Worm (Caenorhabditis elegans) whole organism, L2 larva: ENCODE measurements around the gene vha-1.

ENCODE experiments used
- C34F6.9 ChIP-seq: fragments of 150-350 bp; optimal IDR thresholded peaks from 2 replicates; lab custom pipeline; 2014; ENCODE audit warnings: missing biosample characterization, missing genetic modification characterization
- F13H6.1 ChIP-seq: sonication (generic microtip); optimal IDR thresholded peaks from 2 replicates; lab custom pipeline; 2016; ENCODE audit warnings: missing genetic modification characterization, missing compliant biosample characterization
- R02D3.7 ChIP-seq: fragments of 150-350 bp; optimal IDR thresholded peaks from 2 replicates; lab custom pipeline; 2014; ENCODE audit warnings: missing biosample characterization, missing genetic modification characterization
- Y55F3AM.14 ChIP-seq: fragments of 200-800 bp; sonication (Bioruptor generic); optimal IDR thresholded peaks from 2 replicates; lab custom pipeline; 2018; ENCODE audit warnings: mild to moderate bottlenecking, missing genetic modification characterization, missing compliant biosample characterization
- ZK546.5 ChIP-seq: sonication (generic microtip); optimal IDR thresholded peaks from 2 replicates; lab custom pipeline; 2017; ENCODE audit warnings: missing biosample characterization, missing genetic modification characterization
- alr-1 ChIP-seq: fragments of 150-350 bp; optimal IDR thresholded peaks from 2 replicates; lab custom pipeline; 2014; ENCODE audit warnings: missing biosample characterization, missing genetic modification characterization
- aly-2 ChIP-seq: fragments of 150-350 bp; optimal IDR thresholded peaks from 2 replicates; lab custom pipeline; 2014; ENCODE audit warnings: missing biosample characterization, missing genetic modification characterization
- ama-1 ChIP-seq: fragments of 150-350 bp; optimal IDR thresholded peaks from 2 replicates; lab custom pipeline; 2018; ENCODE audit warnings: inconsistent platforms
- blmp-1 ChIP-seq: sonication (generic microtip); optimal IDR thresholded peaks from 2 replicates; lab custom pipeline; 2017; ENCODE audit warnings: missing genetic modification characterization, mild to moderate bottlenecking, missing compliant biosample characterization, antibody characterized with exemption, moderate library complexity; ENCODE audit not compliant: insufficient read depth
- ceh-16 ChIP-seq: fragments of 150-350 bp; optimal IDR thresholded peaks from 2 replicates; lab custom pipeline; 2014; ENCODE audit warnings: missing biosample characterization, missing genetic modification characterization
- ceh-82 ChIP-seq: fragments of 150-350 bp; optimal IDR thresholded peaks from 2 replicates; lab custom pipeline; 2014; ENCODE audit warnings: missing biosample characterization, missing genetic modification characterization
- crh-2 ChIP-seq: sonication (generic microtip); optimal IDR thresholded peaks from 2 replicates; lab custom pipeline; 2017; ENCODE audit warnings: missing biosample characterization, missing genetic modification characterization
- dmd-4 ChIP-seq: sonication (generic microtip); optimal IDR thresholded peaks from 2 replicates; lab custom pipeline; 2017; ENCODE audit warnings: missing biosample characterization, missing genetic modification characterization
- egl-27 ChIP-seq: sonication (generic microtip); optimal IDR thresholded peaks from 3 replicates; lab custom pipeline; 2017; ENCODE audit warnings: missing biosample characterization, missing genetic modification reagents, missing genetic modification characterization
- elt-1 ChIP-seq: fragments of 150-350 bp; optimal IDR thresholded peaks from 2 replicates; lab custom pipeline; 2014; ENCODE audit warnings: missing biosample characterization, missing genetic modification characterization
- elt-3 ChIP-seq: sonication (generic microtip); optimal IDR thresholded peaks from 2 replicates; lab custom pipeline; 2017; ENCODE audit warnings: missing biosample characterization, missing genetic modification characterization
- fos-1 ChIP-seq: fragments of 150-350 bp; optimal IDR thresholded peaks from 2 replicates; lab custom pipeline; 2014; ENCODE audit warnings: missing biosample characterization, missing genetic modification characterization
- gmeb-1 ChIP-seq: fragments of 150-350 bp; optimal IDR thresholded peaks from 2 replicates; lab custom pipeline; 2014; ENCODE audit warnings: missing biosample characterization, missing genetic modification characterization
- lin-11 ChIP-seq: fragments of 150-350 bp; sonication (generic microtip); optimal IDR thresholded peaks from 2 replicates; lab custom pipeline; 2014; ENCODE audit warnings: missing biosample characterization, missing genetic modification characterization, inconsistent platforms, mixed read lengths
- lin-13 ChIP-seq: fragments of 150-350 bp; optimal IDR thresholded peaks from 2 replicates; lab custom pipeline; 2014; ENCODE audit warnings: missing biosample characterization, missing genetic modification reagents, missing genetic modification characterization
- lin-39 ChIP-seq: fragments of 150-350 bp; optimal IDR thresholded peaks from 2 replicates; lab custom pipeline; 2014; ENCODE audit warnings: missing biosample characterization, missing genetic modification reagents, missing genetic modification characterization
- lsy-2 ChIP-seq, 2 experiments: fragments of 150-350 bp in 1 of 2; sonication (generic microtip) in 1 of 2; optimal IDR thresholded peaks; 2 replicates each; lab custom pipeline; 2014 to 2017; ENCODE audit warnings: missing biosample characterization in 2 of 2, missing genetic modification characterization in 2 of 2
- mab-5 ChIP-seq: fragments of 150-350 bp; optimal IDR thresholded peaks from 2 replicates; lab custom pipeline; 2014; ENCODE audit warnings: missing biosample characterization, missing genetic modification characterization
- mbf-1 ChIP-seq: sonication (generic microtip); optimal IDR thresholded peaks from 2 replicates; lab custom pipeline; 2017; ENCODE audit warnings: missing biosample characterization, missing genetic modification characterization
- mdl-1 ChIP-seq, 2 experiments: fragments of 150-350 bp in 1 of 2; sonication (generic microtip) in 1 of 2; optimal IDR thresholded peaks; 2 replicates each; lab custom pipeline; 2017; ENCODE audit warnings: missing biosample characterization in 2 of 2, missing genetic modification characterization in 2 of 2
- nhr-11 ChIP-seq: fragments of 150-350 bp; optimal IDR thresholded peaks from 2 replicates; lab custom pipeline; 2014; ENCODE audit warnings: missing biosample characterization, missing genetic modification characterization
- nhr-12 ChIP-seq: fragments of 150-350 bp; optimal IDR thresholded peaks from 2 replicates; lab custom pipeline; 2014; ENCODE audit warnings: missing biosample characterization, missing genetic modification characterization
- nhr-129 ChIP-seq: fragments of 150-350 bp; optimal IDR thresholded peaks from 2 replicates; lab custom pipeline; 2014; ENCODE audit warnings: missing biosample characterization, missing genetic modification characterization
- nhr-21 ChIP-seq: fragments of 150-350 bp; optimal IDR thresholded peaks from 2 replicates; lab custom pipeline; 2014; ENCODE audit warnings: missing biosample characterization, missing genetic modification characterization
- nhr-23 ChIP-seq: fragments of 150-350 bp; optimal IDR thresholded peaks from 2 replicates; lab custom pipeline; 2014; ENCODE audit warnings: missing biosample characterization, missing genetic modification reagents, missing genetic modification characterization
- nhr-237 ChIP-seq: fragments of 150-350 bp; optimal IDR thresholded peaks from 2 replicates; lab custom pipeline; 2014; ENCODE audit warnings: missing biosample characterization, missing genetic modification characterization
- nhr-25 ChIP-seq: fragments of 150-350 bp; sonication (generic microtip); optimal IDR thresholded peaks from 3 replicates; lab custom pipeline; 2014; ENCODE audit warnings: missing biosample characterization, missing genetic modification characterization
- nhr-6 ChIP-seq: fragments of 150-350 bp; optimal IDR thresholded peaks from 2 replicates; lab custom pipeline; 2014; ENCODE audit warnings: missing biosample characterization, missing genetic modification characterization
- nhr-77 ChIP-seq: fragments of 150-350 bp; optimal IDR thresholded peaks from 2 replicates; lab custom pipeline; 2014; ENCODE audit warnings: missing biosample characterization, missing genetic modification characterization
- peb-1 ChIP-seq: fragments of 150-350 bp; optimal IDR thresholded peaks from 2 replicates; lab custom pipeline; 2014; ENCODE audit warnings: missing biosample characterization, missing genetic modification characterization
- sem-4 ChIP-seq: fragments of 150-350 bp; optimal IDR thresholded peaks from 2 replicates; lab custom pipeline; 2014; ENCODE audit warnings: missing biosample characterization, missing genetic modification reagents, missing genetic modification characterization
- skn-1 ChIP-seq: sonication (generic microtip); optimal IDR thresholded peaks from 2 replicates; lab custom pipeline; 2017; ENCODE audit warnings: missing biosample characterization, missing genetic modification characterization
- sma-3 ChIP-seq: sonication (generic microtip); optimal IDR thresholded peaks from 2 replicates; lab custom pipeline; 2016; ENCODE audit warnings: missing genetic modification reagents, missing genetic modification characterization, missing compliant biosample characterization
- sma-9 ChIP-seq, 2 experiments: fragments of 150-350 bp in 1 of 2; sonication (generic microtip) in 1 of 2; optimal IDR thresholded peaks; 2 replicates each; lab custom pipeline; 2014 to 2016; ENCODE audit warnings: missing genetic modification characterization in 2 of 2, mild to moderate bottlenecking in 1 of 2, missing biosample characterization in 1 of 2, missing compliant biosample characterization in 1 of 2, missing genetic modification reagents in 1 of 2, moderate library complexity in 1 of 2
- snpc-4 ChIP-seq: fragments of 150-350 bp; optimal IDR thresholded peaks from 2 replicates; lab custom pipeline; 2014; ENCODE audit warnings: missing biosample characterization, missing genetic modification characterization
- unc-39 ChIP-seq: fragments of 150-350 bp; optimal IDR thresholded peaks from 2 replicates; lab custom pipeline; 2014; ENCODE audit warnings: missing biosample characterization, missing genetic modification characterization
- unc-55 ChIP-seq: fragments of 150-350 bp; sonication (generic microtip); optimal IDR thresholded peaks from 3 replicates; lab custom pipeline; 2014; ENCODE audit warnings: missing biosample characterization, missing genetic modification reagents, missing genetic modification characterization
- unc-62 ChIP-seq: fragments of 150-350 bp; optimal IDR thresholded peaks from 2 replicates; lab custom pipeline; 2014; ENCODE audit warnings: missing biosample characterization, missing genetic modification reagents, missing genetic modification characterization
- zag-1 ChIP-seq: fragments of 150-350 bp; optimal IDR thresholded peaks from 2 replicates; lab custom pipeline; 2014; ENCODE audit warnings: missing biosample characterization, missing genetic modification characterization
- ztf-1 ChIP-seq: fragments of 200-800 bp; sonication (Bioruptor generic); conservative IDR thresholded peaks from 2 replicates; pipeline ENCODE4 v1.3.6; 2022; ENCODE audit warnings: missing genetic modification characterization, missing compliant biosample characterization
- ztf-11 ChIP-seq: sonication (generic microtip); optimal IDR thresholded peaks from 2 replicates; lab custom pipeline; 2017; ENCODE audit warnings: missing biosample characterization, missing genetic modification characterization
- ztf-4 ChIP-seq: fragments of 150-350 bp; optimal IDR thresholded peaks from 2 replicates; lab custom pipeline; 2014; ENCODE audit warnings: missing biosample characterization, missing genetic modification characterization

The vha-1 gene

DNA sequence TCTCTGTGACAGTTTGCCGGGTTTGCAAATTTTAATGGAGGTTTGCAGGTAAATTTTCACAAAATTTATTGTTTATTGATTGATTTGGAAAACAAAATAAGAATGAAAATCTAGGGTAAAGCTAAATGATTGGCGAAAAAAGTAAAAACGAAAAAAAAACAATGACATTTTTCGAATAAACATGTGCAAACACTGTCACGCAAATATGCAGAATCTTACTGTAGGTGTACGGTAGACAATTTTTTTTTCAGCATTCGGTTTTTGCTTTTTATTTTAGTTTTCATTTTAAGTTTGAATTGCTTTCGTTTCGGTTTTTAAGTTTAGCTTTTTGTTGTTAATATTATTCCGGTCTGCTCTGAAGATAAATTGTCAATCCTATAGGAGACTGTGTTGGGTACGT lies 36.8 kb downstream of the vha-1 start:
- TF ChIP-seq egl-27 (tag; lab: Kevin White, UChicago) (no peak), blmp-1 (tag; lab: Kevin White, UChicago) (no peak), nhr-25 (tag; lab: Kevin White, UChicago) (no peak), dmd-4 (tag; lab: Kevin White, UChicago) (no peak), nhr-11 (tag; lab: Kevin White, UChicago) (no peak), lsy-2 (tag; optimal IDR thresholded peaks at IDR 0.05; lab: Kevin White, UChicago) (peak in 1 of 2 experiments; percentile 70)
- TF ChIP-seq, all 48 proteins: peak for 1

ce11 chrIII:9818763-9819162 lies 37.7 kb downstream of the vha-1 start, which contains the start of gene panl-3:
Gene panl-3 (plus strand): TSS chrIII:9819056.
- TF ChIP-seq fos-1 (peak; percentile 12), alr-1 (tag; lab: Kevin White, UChicago) (no peak), sem-4 (peak; percentile 71), unc-62 (GFP tag; lab: Kevin White, UChicago) (no peak), lin-13 (GFP tag; lab: Kevin White, UChicago) (peak; percentile 51), mab-5 (tag; lab: Kevin White, UChicago) (no peak), R02D3.7 (tag; lab: Kevin White, UChicago) (no peak), ztf-1 (no peak), sma-9 (GFP tag; optimal IDR thresholded peaks at IDR 0.05; lab: Kevin White, UChicago) (peak; percentile 42), sma-9 (tag; optimal IDR thresholded peaks at IDR 0.05; lab: Kevin White, UChicago) (no peak), nhr-237 (tag; lab: Kevin White, UChicago) (no peak), blmp-1 (tag; lab: Kevin White, UChicago) (peak; percentile 4), lin-39 (no peak), Y55F3AM.14 (GFP tag; lab: Kevin White, UChicago) (no peak), aly-2 (tag; lab: Kevin White, UChicago) (no peak), peb-1 (tag; lab: Kevin White, UChicago) (no peak), skn-1 (no peak), mdl-1 (tag; optimal IDR thresholded peaks at IDR 0.05; lab: Kevin White, UChicago) (peak in 1 of 2 experiments; percentile 79), elt-3 (no peak), elt-1 (no peak), ZK546.5 (no peak), nhr-25 (tag; lab: Kevin White, UChicago) (peak; percentile 67), gmeb-1 (tag; lab: Kevin White, UChicago) (peak; percentile 65), F13H6.1 (peak; percentile 55), nhr-23 (no peak), unc-55 (GFP tag; lab: Kevin White, UChicago) (peak; percentile 56), nhr-21 (peak; percentile 48), C34F6.9 (tag; lab: Kevin White, UChicago) (peak; percentile 82), snpc-4 (tag; lab: Kevin White, UChicago) (no peak), nhr-77 (tag; lab: Kevin White, UChicago) (no peak), sma-3 (GFP tag; lab: Kevin White, UChicago) (peak; percentile 72), ztf-4 (peak; percentile 0), egl-27 (tag; lab: Kevin White, UChicago) (no peak), ztf-11 (tag; lab: Kevin White, UChicago) (no peak), nhr-129 (tag; lab: Kevin White, UChicago) (peak; percentile 91), nhr-6 (no peak), ceh-16 (tag; lab: Kevin White, UChicago) (no peak), zag-1 (no peak), lsy-2 (tag; optimal IDR thresholded peaks at IDR 0.05; lab: Kevin White, UChicago) (peak; percentile 42 to 75), crh-2 (peak; percentile 53), nhr-11 (tag; lab: Kevin White, UChicago) (no peak), ama-1 (lab: Kevin White, UChicago) (no peak), ceh-82 (no peak), lin-11 (tag; lab: Kevin White, UChicago) (peak; percentile 41), nhr-12 (no peak), unc-39 (no peak), dmd-4 (tag; lab: Kevin White, UChicago) (no peak), mbf-1 (tag; lab: Kevin White, UChicago) (no peak)
